Fruit fly (Drosophila melanogaster): ENCODE measurements around the gene Gasp.

- no peak for TF ChIP-seq Clk (GFP tag; optimal IDR thresholded peaks at IDR 0.05)
- TF ChIP-seq CG11617 (GFP tag; optimal IDR thresholded peaks at IDR 0.05): no peak
- no peak for TF ChIP-seq kay (GFP tag; ENCODE audit: borderline replicate concordance)
- no peak for TF ChIP-seq CG7101 (tag; optimal IDR thresholded peaks at IDR 0.05)
Measured at dm6 chr3R:6149130-6149529, 48.4 kb upstream of the Gasp start.
